Worm (Caenorhabditis elegans) whole organism, L1 larva: ENCODE data around the gene T15B7.8.

ENCODE experiments used
- C16A3.4 ChIP-seq: fragments of 150-350 bp; optimal IDR thresholded peaks from 2 replicates; lab custom pipeline; 2014; ENCODE audit warnings: missing biosample characterization, missing genetic modification characterization
- blmp-1 ChIP-seq: fragments of 150-350 bp; optimal IDR thresholded peaks from 2 replicates; lab custom pipeline; 2014; ENCODE audit warnings: missing biosample characterization, missing genetic modification characterization
- ceh-82 ChIP-seq, 3 experiments: fragments of 150-350 bp in 1 of 3; sonication (generic microtip) in 2 of 3; optimal IDR thresholded peaks; 2 replicates each; lab custom pipeline; 2014 to 2017; ENCODE audit warnings: missing biosample characterization in 3 of 3, missing genetic modification characterization in 3 of 3
- dpl-1 ChIP-seq, 3 experiments: fragments of 150-350 bp in 2 of 3; sonication (generic microtip) in 1 of 3; optimal IDR thresholded peaks; 2 replicates each; lab custom pipeline; 2014 to 2017; ENCODE audit warnings: missing biosample characterization in 3 of 3, missing genetic modification characterization in 3 of 3, missing genetic modification reagents in 3 of 3
- dsc-1 ChIP-seq: sonication (generic microtip); optimal IDR thresholded peaks from 2 replicates; lab custom pipeline; 2016; ENCODE audit warnings: mild to moderate bottlenecking, missing genetic modification characterization, missing compliant biosample characterization
- efl-1 ChIP-seq, 4 experiments: fragments of 150-350 bp; optimal IDR thresholded peaks in 3 of 4; peaks in 1 of 4; 1 replicate in 1 of 4; 2 replicates in 3 of 4; lab custom pipeline; 2014; ENCODE audit warnings: missing biosample characterization in 2 of 4, missing genetic modification characterization in 2 of 4, missing genetic modification reagents in 2 of 4
- efl-3 ChIP-seq: fragments of 200-800 bp; sonication (Bioruptor generic); optimal IDR thresholded peaks from 2 replicates; lab custom pipeline; 2018; ENCODE audit warnings: mild to moderate bottlenecking, missing genetic modification characterization, missing compliant biosample characterization
- egl-27 ChIP-seq, 2 experiments: fragments of 150-350 bp in 1 of 2; sonication (generic microtip); optimal IDR thresholded peaks; 3 replicates each; lab custom pipeline; 2017 to 2018; ENCODE audit warnings: missing biosample characterization in 2 of 2, missing genetic modification characterization in 2 of 2, missing genetic modification reagents in 2 of 2
- elt-3 ChIP-seq, 6 experiments: fragments of 150-350 bp in 1 of 6; sonication (generic microtip); optimal IDR thresholded peaks; 2 replicates each; lab custom pipeline; 2017 to 2018; ENCODE audit warnings: missing biosample characterization in 6 of 6, missing genetic modification characterization in 6 of 6, inconsistent platforms in 1 of 6
- fkh-4 ChIP-seq: sonication (generic microtip); optimal IDR thresholded peaks from 2 replicates; lab custom pipeline; 2016; ENCODE audit warnings: missing compliant biosample characterization, missing genetic modification characterization, borderline replicate concordance
- fkh-8 ChIP-seq: sonication (generic microtip); optimal IDR thresholded peaks from 2 replicates; lab custom pipeline; 2016; ENCODE audit warnings: mild to moderate bottlenecking, missing genetic modification characterization, missing compliant biosample characterization
- grh-1 ChIP-seq: fragments of 200-800 bp; sonication (Bioruptor generic); IDR thresholded peaks from 2 replicates; pipeline ENCODE4 v1.3.6; 2022; ENCODE audit warnings: missing genetic modification reagents, missing genetic modification characterization, missing compliant biosample characterization
- hpl-2 ChIP-seq: fragments of 150-350 bp; optimal IDR thresholded peaks from 2 replicates; lab custom pipeline; 2014; ENCODE audit warnings: missing biosample characterization, missing genetic modification reagents, missing genetic modification characterization
- irx-1 ChIP-seq: sonication (generic microtip); optimal IDR thresholded peaks from 2 replicates; lab custom pipeline; 2016; ENCODE audit warnings: missing genetic modification characterization, missing compliant biosample characterization
- jun-1 ChIP-seq: fragments of 150-350 bp; optimal IDR thresholded peaks from 2 replicates; lab custom pipeline; 2014; ENCODE audit warnings: missing biosample characterization, missing genetic modification reagents, missing genetic modification characterization
- lin-13 ChIP-seq: fragments of 150-350 bp; optimal IDR thresholded peaks from 2 replicates; lab custom pipeline; 2014; ENCODE audit warnings: missing biosample characterization, missing genetic modification reagents, missing genetic modification characterization
- lin-14 ChIP-seq: fragments of 200-800 bp; sonication (Bioruptor generic); optimal IDR thresholded peaks from 2 replicates; lab custom pipeline; 2018; ENCODE audit warnings: mild to moderate bottlenecking, missing genetic modification characterization, moderate library complexity, missing compliant biosample characterization
- lin-15B ChIP-seq: fragments of 150-350 bp; sonication (generic microtip); optimal IDR thresholded peaks from 3 replicates; lab custom pipeline; 2014; ENCODE audit warnings: missing biosample characterization, missing genetic modification characterization
- lin-35 ChIP-seq, 2 experiments: fragments of 150-350 bp; optimal IDR thresholded peaks; 2 replicates each; lab custom pipeline; 2014; ENCODE audit warnings: missing biosample characterization in 2 of 2, missing genetic modification characterization in 2 of 2, missing genetic modification reagents in 2 of 2
- lin-39 ChIP-seq: fragments of 150-350 bp; optimal IDR thresholded peaks from 2 replicates; lab custom pipeline; 2014; ENCODE audit warnings: missing biosample characterization, missing genetic modification reagents, missing genetic modification characterization
- lir-3 ChIP-seq: sonication (generic microtip); optimal IDR thresholded peaks from 2 replicates; lab custom pipeline; 2016; ENCODE audit warnings: mild to moderate bottlenecking, missing genetic modification characterization, moderate library complexity, missing compliant biosample characterization; ENCODE audit not compliant: poor library complexity
- lsy-2 ChIP-seq, 2 experiments: fragments of 150-350 bp; optimal IDR thresholded peaks; 2 replicates each; lab custom pipeline; 2014; ENCODE audit warnings: missing biosample characterization in 2 of 2, missing genetic modification characterization in 2 of 2
- mab-9 ChIP-seq: fragments of 200-800 bp; sonication (Bioruptor generic); IDR thresholded peaks from 2 replicates; pipeline ENCODE4 v1.3.6; 2022; ENCODE audit warnings: missing genetic modification reagents, missing genetic modification characterization, missing compliant biosample characterization
- mef-2 ChIP-seq: fragments of 150-350 bp; optimal IDR thresholded peaks from 2 replicates; lab custom pipeline; 2014; ENCODE audit warnings: missing biosample characterization, missing genetic modification characterization
- mep-1 ChIP-seq: fragments of 150-350 bp; optimal IDR thresholded peaks from 2 replicates; lab custom pipeline; 2014; ENCODE audit warnings: missing biosample characterization, missing genetic modification characterization
- nhr-19 ChIP-seq: fragments of 200-800 bp; sonication (Bioruptor generic); conservative IDR thresholded peaks from 2 replicates; pipeline ENCODE4 v1.3.6; 2022; ENCODE audit warnings: missing genetic modification characterization, missing compliant biosample characterization
- nhr-20 ChIP-seq: sonication (generic microtip); optimal IDR thresholded peaks from 2 replicates; lab custom pipeline; 2016; ENCODE audit warnings: mild to moderate bottlenecking, missing genetic modification characterization, missing compliant biosample characterization
- nhr-28 ChIP-seq: fragments of 150-350 bp; optimal IDR thresholded peaks from 2 replicates; lab custom pipeline; 2014; ENCODE audit warnings: missing biosample characterization, missing genetic modification characterization
- nhr-47 ChIP-seq: sonication (generic microtip); optimal IDR thresholded peaks from 2 replicates; lab custom pipeline; 2016; ENCODE audit warnings: mild to moderate bottlenecking, missing genetic modification characterization, moderate library complexity, missing compliant biosample characterization
- nhr-71 ChIP-seq: sonication (generic microtip); optimal IDR thresholded peaks from 2 replicates; lab custom pipeline; 2016; ENCODE audit warnings: mild to moderate bottlenecking, missing genetic modification characterization, moderate library complexity, missing compliant biosample characterization
- nhr-85 ChIP-seq: sonication (generic microtip); peaks from one replicate; lab custom pipeline; 2016; ENCODE audit warnings: missing genetic modification characterization, inconsistent platforms, missing compliant biosample characterization
- pag-3 ChIP-seq: sonication (generic microtip); optimal IDR thresholded peaks from 2 replicates; lab custom pipeline; 2017; ENCODE audit warnings: missing genetic modification characterization, mild to moderate bottlenecking, missing compliant biosample characterization, antibody characterized with exemption, borderline replicate concordance; ENCODE audit not compliant: insufficient read depth
- rnt-1 ChIP-seq: sonication (generic microtip); optimal IDR thresholded peaks from 2 replicates; lab custom pipeline; 2016; ENCODE audit warnings: mild to moderate bottlenecking, missing genetic modification characterization, moderate library complexity, missing compliant biosample characterization
- skn-1 ChIP-seq: fragments of 150-350 bp; optimal IDR thresholded peaks from 2 replicates; lab custom pipeline; 2014; ENCODE audit warnings: missing biosample characterization, missing genetic modification characterization
- snu-23 ChIP-seq: sonication (generic microtip); optimal IDR thresholded peaks from 2 replicates; lab custom pipeline; 2016; ENCODE audit warnings: missing genetic modification characterization, missing compliant biosample characterization
- sox-4 ChIP-seq: sonication (generic microtip); optimal IDR thresholded peaks from 2 replicates; lab custom pipeline; 2016; ENCODE audit warnings: missing genetic modification characterization, missing compliant biosample characterization
- sptf-1 ChIP-seq: fragments of 150-350 bp; optimal IDR thresholded peaks from 2 replicates; lab custom pipeline; 2014; ENCODE audit warnings: missing biosample characterization, missing genetic modification characterization
- swsn-7 ChIP-seq: sonication (generic microtip); optimal IDR thresholded peaks from 2 replicates; lab custom pipeline; 2016; ENCODE audit warnings: missing genetic modification characterization, missing compliant biosample characterization
- tbx-2 ChIP-seq: sonication (generic microtip); optimal IDR thresholded peaks from 2 replicates; lab custom pipeline; 2016; ENCODE audit warnings: missing genetic modification characterization, missing compliant biosample characterization
- unc-62 ChIP-seq: fragments of 150-350 bp; optimal IDR thresholded peaks from 2 replicates; lab custom pipeline; 2014; ENCODE audit warnings: missing biosample characterization, missing genetic modification reagents, missing genetic modification characterization
- xbp-1 ChIP-seq: sonication (generic microtip); optimal IDR thresholded peaks from 2 replicates; lab custom pipeline; 2016; ENCODE audit warnings: missing genetic modification characterization, missing compliant biosample characterization
- ztf-11 ChIP-seq, 2 experiments: sonication (generic microtip); optimal IDR thresholded peaks; 2 replicates each; lab custom pipeline; 2016 to 2017; ENCODE audit warnings: missing genetic modification characterization in 2 of 2, missing biosample characterization in 1 of 2, missing compliant biosample characterization in 1 of 2

T15B7.8 gene

ce11 chrV:6838599-6838998 lies 17.0 kb downstream of the T15B7.8 start, which contains the start of gene T15B7.15:
T15B7.15 (minus strand) TSS chrV:6838665.
- peak in 2 of 3 experiments; percentile 11 to 33 for TF ChIP-seq ceh-82 (tag; optimal IDR thresholded peaks at IDR 0.05; lab: Kevin White, UChicago)
- TF ChIP-seq efl-3 (GFP tag; lab: Kevin White, UChicago): no peak
- no peak for TF ChIP-seq pag-3 (tag; lab: Kevin White, UChicago)
- TF ChIP-seq fkh-4 (tag; lab: Kevin White, UChicago): no peak
- peak; percentile 30 for TF ChIP-seq rnt-1 (tag; lab: Kevin White, UChicago)
- TF ChIP-seq lin-15B: peak; percentile 51
- TF ChIP-seq lin-35 (GFP tag; optimal IDR thresholded peaks at IDR 0.05; lab: Kevin White, UChicago): peak; percentile 67 to 87
- TF ChIP-seq nhr-47 (tag; lab: Kevin White, UChicago): peak; percentile 53
- peak; percentile 18 for TF ChIP-seq tbx-2 (tag; lab: Kevin White, UChicago)
- no peak for TF ChIP-seq mab-9 (GFP tag; lab: Robert Waterston, UW)
- no peak for TF ChIP-seq lin-13 (GFP tag; lab: Kevin White, UChicago)
- TF ChIP-seq lin-39: peak; percentile 21
- TF ChIP-seq mef-2 (tag; lab: Kevin White, UChicago): no peak
- TF ChIP-seq efl-1 (optimal IDR thresholded peaks at IDR 0.05; lab: Kevin White, UChicago): peak; percentile 32 to 83
- TF ChIP-seq efl-1 (GFP tag; optimal IDR thresholded peaks at IDR 0.05 in 1 of 2; lab: Kevin White, UChicago): peak; percentile 84 to 97
- peak in 1 of 6 experiments; percentile 1 for TF ChIP-seq elt-3 (tag; optimal IDR thresholded peaks at IDR 0.05; lab: Kevin White, UChicago)
- TF ChIP-seq nhr-85 (tag; lab: Kevin White, UChicago): peak; percentile 53
- peak; percentile 19 for TF ChIP-seq blmp-1 (tag; lab: Kevin White, UChicago)
- no peak for TF ChIP-seq unc-62 (GFP tag; lab: Kevin White, UChicago)
- TF ChIP-seq irx-1 (tag; lab: Kevin White, UChicago): peak; percentile 20
- TF ChIP-seq nhr-71 (tag; lab: Kevin White, UChicago): peak; percentile 50
- no peak for TF ChIP-seq jun-1 (tag; lab: Kevin White, UChicago)
- TF ChIP-seq xbp-1: peak; percentile 20
- TF ChIP-seq mep-1: peak; percentile 36
- TF ChIP-seq snu-23: peak; percentile 42
- TF ChIP-seq egl-27 (tag; optimal IDR thresholded peaks at IDR 0.05; lab: Kevin White, UChicago): no peak
- peak; percentile 44 for TF ChIP-seq nhr-19 (GFP tag; lab: Robert Waterston, UW)
- TF ChIP-seq sptf-1 (tag; lab: Kevin White, UChicago): no peak
- TF ChIP-seq dpl-1 (GFP tag; optimal IDR thresholded peaks at IDR 0.05; lab: Kevin White, UChicago): peak; percentile 72 to 88 (median 82)
- peak; percentile 36 for TF ChIP-seq swsn-7
- TF ChIP-seq lsy-2 (tag; optimal IDR thresholded peaks at IDR 0.05; lab: Kevin White, UChicago): peak; percentile 25 to 71
- TF ChIP-seq dsc-1 (tag; lab: Kevin White, UChicago): peak; percentile 21
- no peak for TF ChIP-seq nhr-28 (tag; lab: Kevin White, UChicago)
- TF ChIP-seq fkh-8: no peak
- TF ChIP-seq C16A3.4 (tag; lab: Kevin White, UChicago): peak; percentile 31
- peak; percentile 57 for TF ChIP-seq skn-1 (tag; lab: Kevin White, UChicago)
- no peak for TF ChIP-seq hpl-2
- no peak for TF ChIP-seq ztf-11 (tag; optimal IDR thresholded peaks at IDR 0.05; lab: Kevin White, UChicago)
- peak; percentile 21 for TF ChIP-seq nhr-20 (tag; lab: Kevin White, UChicago)
- TF ChIP-seq lin-14 (GFP tag; lab: Kevin White, UChicago): peak; percentile 50

ce11 chrV:6839008-6839407 lies 17.4 kb downstream of the T15B7.8 start, which contains the start of gene hpo-8:
hpo-8 (plus strand) TSS chrV:6839289.
- no peak for TF ChIP-seq efl-1 (optimal IDR thresholded peaks at IDR 0.05; lab: Kevin White, UChicago)
- peak in 1 of 2 experiments; percentile 89 for TF ChIP-seq efl-1 (GFP tag; optimal IDR thresholded peaks at IDR 0.05 in 1 of 2; lab: Kevin White, UChicago)
- TF ChIP-seq grh-1 (GFP tag; lab: Robert Waterston, UW): no peak
- TF ChIP-seq sox-4 (tag; lab: Kevin White, UChicago): no peak
- TF ChIP-seq lir-3 (tag; lab: Kevin White, UChicago): no peak
- TF ChIP-seq nhr-47 (tag; lab: Kevin White, UChicago): no peak
